Worm (Caenorhabditis elegans) whole organism, mixed stage, embryonic: ENCODE results near the gene cysl-2.

Source experiments
- M03D4.4 ChIP-seq: sonication (generic microtip); optimal IDR thresholded peaks from 2 replicates; lab custom pipeline; 2017; ENCODE audit warnings: mild to moderate bottlenecking, missing genetic modification characterization, missing compliant biosample characterization
- blmp-1 ChIP-seq: fragments of 150-350 bp; optimal IDR thresholded peaks from 2 replicates; lab custom pipeline; 2014; ENCODE audit warnings: missing biosample characterization, missing genetic modification characterization
- ceh-39 ChIP-seq: fragments of 150-350 bp; optimal IDR thresholded peaks from 2 replicates; lab custom pipeline; 2014; ENCODE audit warnings: missing biosample characterization, missing genetic modification characterization
- ceh-43 ChIP-seq: fragments of 200-800 bp; sonication (Bioruptor generic); optimal IDR thresholded peaks from 2 replicates; lab custom pipeline; 2018; ENCODE audit warnings: mild to moderate bottlenecking, missing genetic modification characterization, moderate library complexity, missing compliant biosample characterization
- ceh-83 ChIP-seq: fragments of 200-800 bp; sonication (Bioruptor generic); optimal IDR thresholded peaks from 2 replicates; lab custom pipeline; 2018; ENCODE audit warnings: mild to moderate bottlenecking, missing genetic modification characterization, missing compliant biosample characterization
- ces-1 ChIP-seq: fragments of 150-350 bp; optimal IDR thresholded peaks from 2 replicates; lab custom pipeline; 2014; ENCODE audit warnings: missing biosample characterization, missing genetic modification reagents, missing genetic modification characterization
- elt-1 ChIP-seq: sonication (generic microtip); optimal IDR thresholded peaks from 2 replicates; lab custom pipeline; 2017; ENCODE audit warnings: missing genetic modification characterization, mild to moderate bottlenecking, missing compliant biosample characterization, antibody characterized with exemption, moderate library complexity, borderline replicate concordance; ENCODE audit not compliant: insufficient read depth
- elt-3 ChIP-seq: fragments of 150-350 bp; optimal IDR thresholded peaks from 2 replicates; lab custom pipeline; 2014; ENCODE audit warnings: missing biosample characterization, missing genetic modification characterization
- flh-1 ChIP-seq: fragments of 200-800 bp; sonication (Bioruptor generic); optimal IDR thresholded peaks from 2 replicates; lab custom pipeline; 2018; ENCODE audit warnings: mild to moderate bottlenecking, missing genetic modification characterization, moderate library complexity, missing compliant biosample characterization
- ham-2 ChIP-seq: fragments of 200-800 bp; sonication (Bioruptor generic); optimal IDR thresholded peaks from 2 replicates; lab custom pipeline; 2018; ENCODE audit warnings: mild to moderate bottlenecking, missing genetic modification characterization, missing compliant biosample characterization
- hlh-1 ChIP-seq: fragments of 150-350 bp; optimal IDR thresholded peaks from 2 replicates; lab custom pipeline; 2014; ENCODE audit warnings: missing biosample characterization, missing genetic modification reagents, missing genetic modification characterization
- lin-13 ChIP-seq: fragments of 150-350 bp; optimal IDR thresholded peaks from 2 replicates; lab custom pipeline; 2014; ENCODE audit warnings: missing biosample characterization, missing genetic modification characterization
- lin-32 ChIP-seq: fragments of 200-800 bp; sonication (Bioruptor generic); optimal IDR thresholded peaks from 2 replicates; lab custom pipeline; 2018; ENCODE audit warnings: mild to moderate bottlenecking, missing genetic modification characterization, missing compliant biosample characterization
- lsy-2 ChIP-seq: fragments of 150-350 bp; optimal IDR thresholded peaks from 2 replicates; lab custom pipeline; 2014; ENCODE audit warnings: missing biosample characterization, missing genetic modification characterization
- mab-5 ChIP-seq: fragments of 150-350 bp; optimal IDR thresholded peaks from 2 replicates; lab custom pipeline; 2014; ENCODE audit warnings: missing biosample characterization, missing genetic modification characterization
- mep-1 ChIP-seq: fragments of 150-350 bp; optimal IDR thresholded peaks from 2 replicates; lab custom pipeline; 2017; ENCODE audit warnings: missing biosample characterization, missing genetic modification reagents, missing genetic modification characterization, inconsistent platforms
- mls-2 ChIP-seq: sonication (generic microtip); optimal IDR thresholded peaks from 2 replicates; lab custom pipeline; 2016; ENCODE audit warnings: mild to moderate bottlenecking, missing genetic modification characterization, moderate library complexity, missing compliant biosample characterization
- nhr-12 ChIP-seq: fragments of 150-350 bp; optimal IDR thresholded peaks from 2 replicates; lab custom pipeline; 2014; ENCODE audit warnings: missing biosample characterization, missing genetic modification characterization
- nhr-2 ChIP-seq: fragments of 150-350 bp; optimal IDR thresholded peaks from 2 replicates; lab custom pipeline; 2014; ENCODE audit warnings: missing biosample characterization, missing genetic modification characterization
- nhr-237 ChIP-seq: fragments of 150-350 bp; optimal IDR thresholded peaks from 2 replicates; lab custom pipeline; 2014; ENCODE audit warnings: missing biosample characterization, missing genetic modification characterization
- nhr-28 ChIP-seq: fragments of 150-350 bp; optimal IDR thresholded peaks from 2 replicates; lab custom pipeline; 2014; ENCODE audit warnings: missing biosample characterization, missing genetic modification characterization
- nhr-76 ChIP-seq: sonication (generic microtip); optimal IDR thresholded peaks from 2 replicates; lab custom pipeline; 2017; ENCODE audit warnings: missing biosample characterization, missing genetic modification characterization
- pha-4 ChIP-seq: fragments of 150-350 bp; optimal IDR thresholded peaks from 2 replicates; lab custom pipeline; 2018; ENCODE audit warnings: missing biosample characterization, missing genetic modification reagents, missing genetic modification characterization
- sem-2 ChIP-seq: fragments of 200-800 bp; sonication (Bioruptor generic); optimal IDR thresholded peaks from 2 replicates; lab custom pipeline; 2018; ENCODE audit warnings: mild to moderate bottlenecking, missing genetic modification characterization, missing compliant biosample characterization
- snpc-4 ChIP-seq: fragments of 150-350 bp; optimal IDR thresholded peaks from 2 replicates; lab custom pipeline; 2014; ENCODE audit warnings: missing biosample characterization, missing genetic modification characterization
- sptf-1 ChIP-seq: sonication (generic microtip); optimal IDR thresholded peaks from 2 replicates; lab custom pipeline; 2017; ENCODE audit warnings: mild to moderate bottlenecking, missing genetic modification characterization, moderate library complexity, missing compliant biosample characterization
- unc-120 ChIP-seq: sonication (generic microtip); optimal IDR thresholded peaks from 2 replicates; lab custom pipeline; 2017; ENCODE audit warnings: missing genetic modification characterization, missing compliant biosample characterization; ENCODE audit not compliant: poor library complexity, severe bottlenecking
- unc-39 ChIP-seq: fragments of 150-350 bp; optimal IDR thresholded peaks from 2 replicates; lab custom pipeline; 2014; ENCODE audit warnings: missing biosample characterization, missing genetic modification characterization
- unc-62 ChIP-seq: fragments of 150-350 bp; optimal IDR thresholded peaks from 2 replicates; lab custom pipeline; 2014; ENCODE audit warnings: missing biosample characterization, missing genetic modification reagents, missing genetic modification characterization
- zip-8 ChIP-seq: fragments of 150-350 bp; optimal IDR thresholded peaks from 2 replicates; lab custom pipeline; 2014; ENCODE audit warnings: missing biosample characterization, missing genetic modification characterization
- ztf-11 ChIP-seq: fragments of 150-350 bp; optimal IDR thresholded peaks from 2 replicates; lab custom pipeline; 2014; ENCODE audit warnings: missing biosample characterization, missing genetic modification characterization

The cysl-2 gene

DNA sequence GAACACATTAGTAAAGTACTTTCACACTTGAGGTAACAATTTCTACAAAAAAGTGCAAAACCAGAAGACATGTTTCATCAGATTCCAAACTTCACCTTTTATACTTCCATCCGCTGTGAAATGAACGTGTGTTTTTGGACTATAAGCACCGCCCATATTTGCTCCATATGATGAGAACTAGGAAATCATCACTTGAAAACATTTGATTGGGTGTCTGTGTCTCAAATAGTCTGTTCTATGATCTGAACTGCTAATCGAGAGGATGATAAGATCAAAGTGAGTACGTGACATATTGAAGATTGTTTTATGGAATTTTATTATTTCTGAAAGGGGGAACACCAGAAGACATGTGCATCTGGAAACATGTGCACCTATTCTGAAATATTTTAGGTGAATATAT is 1.1 kb upstream of the cysl-2 start:
- no peak for TF ChIP-seq ceh-39 (tag; lab: Kevin White, UChicago)
- no peak for TF ChIP-seq sem-2 (GFP tag; lab: Kevin White, UChicago)
- TF ChIP-seq nhr-12 (tag; lab: Kevin White, UChicago): no peak
- no peak for TF ChIP-seq lsy-2 (tag; lab: Kevin White, UChicago)
- TF ChIP-seq lin-13: no peak
- no peak for TF ChIP-seq unc-39 (tag; lab: Kevin White, UChicago)
- no peak for TF ChIP-seq mls-2 (tag; lab: Kevin White, UChicago)
- no peak for TF ChIP-seq snpc-4 (tag; lab: Kevin White, UChicago)
- TF ChIP-seq ceh-83 (GFP tag; lab: Kevin White, UChicago): no peak
- TF ChIP-seq, all 35 proteins: peak for 0

DNA sequence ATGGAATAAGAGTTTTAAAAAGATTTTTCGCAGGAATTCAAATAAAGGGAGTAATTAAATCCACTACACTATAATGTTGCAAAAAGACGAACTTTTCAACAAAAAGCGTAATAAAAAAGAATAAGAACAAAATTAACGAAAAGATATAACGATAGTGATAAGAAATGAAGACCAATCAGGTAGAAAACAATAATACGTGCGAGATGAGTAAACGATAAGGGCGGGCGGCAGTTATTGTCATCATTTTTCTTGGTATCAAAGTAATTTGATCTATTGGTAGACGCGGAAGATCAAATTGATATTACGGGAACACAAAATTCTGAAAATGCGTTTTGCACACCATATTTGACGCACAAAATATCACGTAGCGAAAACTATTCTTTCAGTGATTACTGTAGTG is 213 bp upstream of the cysl-2 start:
- TF ChIP-seq elt-1 (tag; lab: Kevin White, UChicago) (peak; percentile 85), lin-32 (GFP tag; lab: Kevin White, UChicago) (no peak)

DNA sequence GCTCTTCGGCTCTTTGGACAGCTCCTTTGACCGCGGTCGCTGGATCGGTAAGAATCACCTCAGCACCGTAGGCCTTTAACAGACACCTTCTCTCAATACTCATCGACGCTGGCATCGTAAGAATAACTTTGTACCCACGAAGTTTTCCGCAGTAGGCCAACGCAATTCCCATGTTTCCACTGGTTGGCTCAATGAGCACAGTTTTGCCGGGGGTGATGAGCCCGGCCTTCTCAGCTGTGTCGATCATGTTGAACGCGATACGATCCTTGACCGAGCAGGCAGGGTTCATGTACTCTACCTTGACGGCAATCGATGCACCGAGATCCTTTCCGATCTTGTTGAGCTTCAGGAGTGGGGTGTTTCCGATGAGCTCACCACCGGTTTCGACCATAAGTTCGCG is 237 bp downstream of the cysl-2 start:
- TF ChIP-seq mls-2 (tag; lab: Kevin White, UChicago): no peak
- no peak for TF ChIP-seq lsy-2 (tag; lab: Kevin White, UChicago)
- no peak for TF ChIP-seq ces-1 (GFP tag; lab: Kevin White, UChicago)
- TF ChIP-seq nhr-76 (tag; lab: Kevin White, UChicago): no peak
- no peak for TF ChIP-seq unc-39 (tag; lab: Kevin White, UChicago)
- TF ChIP-seq ceh-43 (GFP tag; lab: Kevin White, UChicago): no peak
- TF ChIP-seq nhr-237 (tag; lab: Kevin White, UChicago): no peak
- TF ChIP-seq ceh-39 (tag; lab: Kevin White, UChicago): no peak
- no peak for TF ChIP-seq ham-2
- no peak for TF ChIP-seq mab-5 (tag; lab: Kevin White, UChicago)
- no peak for TF ChIP-seq M03D4.4 (tag; lab: Kevin White, UChicago)

DNA sequence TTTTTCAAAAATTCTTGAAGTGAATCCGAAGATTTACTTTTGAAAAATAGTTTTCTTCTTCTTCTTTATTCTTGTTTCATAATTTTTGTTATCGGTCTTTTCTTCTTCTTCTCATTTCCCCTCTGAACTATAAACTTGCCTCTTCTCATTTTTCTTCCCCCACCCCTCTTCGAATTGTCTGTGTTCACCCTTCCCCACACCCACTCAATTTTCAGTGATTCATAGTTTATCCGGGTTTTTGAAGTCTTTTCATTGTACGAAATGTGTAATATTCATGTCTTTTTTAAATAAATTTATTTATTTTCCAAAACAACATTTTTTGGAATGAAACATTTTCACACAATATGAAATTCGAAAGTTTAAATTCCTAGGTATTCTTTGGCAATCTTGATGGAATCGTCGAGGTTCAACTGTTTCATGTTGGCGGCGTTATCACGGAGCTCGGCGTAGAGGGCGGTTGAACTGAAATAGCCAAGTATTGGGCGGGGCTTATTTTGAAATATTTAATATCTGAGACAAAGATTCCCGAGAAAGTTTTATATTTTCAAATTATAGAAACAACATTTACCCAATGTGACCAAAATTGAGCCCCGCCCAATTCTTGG is 1.6 kb downstream of the cysl-2 start:
- TF ChIP-seq pha-4 (tag; lab: Kevin White, UChicago) (no peak), lin-32 (GFP tag; lab: Kevin White, UChicago) (no peak)
- TF ChIP-seq, all 35 proteins: peak for 0

DNA sequence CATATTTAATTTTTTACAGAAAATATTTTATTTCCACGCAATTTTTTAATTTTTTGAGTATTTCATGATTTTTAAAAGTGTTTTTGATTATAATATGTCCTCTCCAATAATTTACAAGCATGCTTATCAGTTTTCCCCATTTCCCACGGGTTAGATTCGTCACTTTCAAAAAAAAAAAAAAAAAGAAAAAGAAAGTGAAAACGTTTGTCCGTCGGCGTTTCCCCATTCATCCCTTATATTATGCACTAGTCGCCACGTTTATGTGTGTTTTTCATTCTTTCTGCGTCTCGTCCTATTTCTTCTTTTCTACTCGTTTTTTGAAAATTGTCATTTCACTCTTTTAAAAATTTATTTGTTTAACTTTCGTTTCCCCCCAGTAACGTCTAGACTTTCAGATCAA is 4.8 kb downstream of the cysl-2 start, which contains the start of gene vnut-1:
Gene vnut-1 (plus strand): TSS at position 396 of the 400 bp plus-strand sequence.
- peak; percentile 58 for TF ChIP-seq blmp-1
- TF ChIP-seq ztf-11 (tag; lab: Kevin White, UChicago): no peak
- TF ChIP-seq zip-8 (tag; lab: Kevin White, UChicago): no peak
- TF ChIP-seq, all 35 proteins: peak for 1

DNA sequence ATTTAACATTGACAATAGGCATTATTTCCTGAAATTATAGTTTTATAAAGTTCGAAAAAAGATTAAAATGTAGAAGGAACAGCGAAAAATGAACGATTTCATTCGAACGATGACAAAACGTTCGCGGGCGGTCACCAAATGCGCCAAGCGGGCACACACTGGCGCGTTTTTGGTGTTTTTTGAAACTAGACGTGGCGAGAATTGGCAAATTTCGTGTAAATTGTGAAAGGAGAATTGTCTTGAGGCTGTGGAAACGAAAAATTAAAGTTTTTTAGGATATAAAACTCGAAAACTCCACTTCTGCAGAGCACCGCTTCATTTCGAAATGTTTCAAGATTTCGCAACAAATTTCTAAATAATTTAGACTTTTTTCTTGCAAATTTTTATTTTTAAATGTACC is 5.6 kb downstream of the cysl-2 start, which contains the start of gene usp-14:
Gene usp-14 (minus strand): TSS at position 28 of the 400 bp plus-strand sequence.
- TF ChIP-seq lin-13 (peak; percentile 41), ceh-83 (GFP tag; lab: Kevin White, UChicago) (no peak), unc-120 (tag; lab: Kevin White, UChicago) (peak; percentile 30)

DNA sequence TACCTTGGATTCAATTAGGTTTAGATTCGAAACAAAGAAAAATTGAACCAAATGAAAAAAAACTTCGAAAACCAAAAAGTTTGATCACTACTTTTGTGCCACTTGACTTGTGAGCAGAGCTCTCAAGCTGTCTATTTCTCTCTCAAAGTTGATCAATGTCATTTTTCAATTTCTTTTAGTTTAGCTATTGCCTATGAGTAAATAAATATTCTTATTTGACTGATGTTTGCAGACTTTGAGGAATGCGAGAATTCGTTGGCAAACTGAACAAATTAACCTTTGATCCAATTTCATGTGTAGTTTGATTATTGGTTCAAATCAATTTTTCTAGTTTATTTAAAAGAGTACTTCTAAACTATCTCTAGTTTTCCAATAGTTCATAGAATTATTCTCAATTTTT is 10.4 kb downstream of the cysl-2 start:
- TF ChIP-seq unc-62 (GFP tag; lab: Kevin White, UChicago): no peak
- TF ChIP-seq mep-1 (tag; lab: Kevin White, UChicago): no peak
- TF ChIP-seq ces-1 (GFP tag; lab: Kevin White, UChicago): no peak
- no peak for TF ChIP-seq nhr-237 (tag; lab: Kevin White, UChicago)
- TF ChIP-seq nhr-2 (tag; lab: Kevin White, UChicago): no peak
- no peak for TF ChIP-seq elt-1 (tag; lab: Kevin White, UChicago)
- TF ChIP-seq sptf-1 (tag; lab: Kevin White, UChicago): no peak
- no peak for TF ChIP-seq blmp-1
- TF ChIP-seq lin-13: no peak
- no peak for TF ChIP-seq mls-2 (tag; lab: Kevin White, UChicago)
- TF ChIP-seq ztf-11 (tag; lab: Kevin White, UChicago): no peak
- no peak for TF ChIP-seq unc-39 (tag; lab: Kevin White, UChicago)
- no peak for TF ChIP-seq ceh-43 (GFP tag; lab: Kevin White, UChicago)
- TF ChIP-seq nhr-28 (tag; lab: Kevin White, UChicago): no peak
- no peak for TF ChIP-seq flh-1 (GFP tag; lab: Kevin White, UChicago)
- no peak for TF ChIP-seq elt-3 (tag; lab: Kevin White, UChicago)
- TF ChIP-seq hlh-1 (tag; lab: Kevin White, UChicago): no peak
